Fruit fly (Drosophila melanogaster): ENCODE measurements around the gene Cht2.
A peak's percentile ranks its signal among the peaks of the same experiment; 100 is the strongest.

Gene Cht2

dm6 chr3L:1756143-1756542 is 409 bp upstream of the Cht2 start, which contains the start of gene CG8001:
Gene CG8001 (plus strand): TSS chr3L:1756159.
- TF ChIP-seq CG6808 (GFP tag; optimal IDR thresholded peaks at IDR 0.05) (no peak), Eip78C (GFP tag) (no peak), CG1621 (tag; optimal IDR thresholded peaks at IDR 0.05) (peak; percentile 68), CG10669 (GFP tag; optimal IDR thresholded peaks at IDR 0.05) (no peak), CG6276 (GFP tag; optimal IDR thresholded peaks at IDR 0.05) (no peak)

DNA sequence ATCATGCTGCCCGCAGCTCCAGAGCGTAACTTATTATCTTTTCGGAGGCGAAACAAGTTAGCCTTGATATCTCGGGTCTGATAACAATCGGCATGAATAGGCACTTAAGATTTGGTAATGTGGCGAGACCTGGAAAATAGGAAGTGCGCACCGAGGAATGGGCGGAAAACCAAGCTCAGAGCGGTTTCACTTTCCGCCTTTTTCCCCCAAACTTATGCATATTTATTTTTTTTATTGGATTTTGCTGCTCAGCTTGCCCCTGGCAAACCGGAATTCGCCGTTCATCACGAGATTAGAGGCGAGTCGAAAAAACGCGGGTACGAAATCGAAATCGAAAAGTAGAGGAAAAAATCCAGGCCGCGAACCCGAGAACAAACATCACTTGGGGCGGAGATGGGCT is 799 bp downstream of the Cht2 start:
- TF ChIP-seq Eip93F (GFP tag; optimal IDR thresholded peaks at IDR 0.05) (no peak), CG16779 (tag; optimal IDR thresholded peaks at IDR 0.05) (no peak), CG31627 (GFP tag; optimal IDR thresholded peaks at IDR 0.05) (no peak), Blimp-1 (GFP tag; optimal IDR thresholded peaks at IDR 0.05) (peak; percentile 77), cyc (GFP tag; optimal IDR thresholded peaks at IDR 0.05) (no peak), fd59A (GFP tag; optimal IDR thresholded peaks at IDR 0.05) (no peak), salr (GFP tag; optimal IDR thresholded peaks at IDR 0.05) (no peak), Gug (GFP tag; IDR thresholded peaks at IDR 0.05) (no peak)

- TF ChIP-seq dsx (GFP tag; optimal IDR thresholded peaks at IDR 0.05; ENCODE audit: poor library complexity, severe bottlenecking) (peak; percentile 91), Ets96B (tag; optimal IDR thresholded peaks at IDR 0.05) (no peak)
Observed at dm6 chr3L:1754262-1754661, 1.5 kb downstream of the Cht2 start.

- TF ChIP-seq CG16779 (tag; optimal IDR thresholded peaks at IDR 0.05) (no peak), CG32006 (GFP tag; optimal IDR thresholded peaks at IDR 0.05) (peak; percentile 5), svp (GFP tag) (peak; percentile 38), OdsH (GFP tag; optimal IDR thresholded peaks at IDR 0.05) (no peak), CG3032 (tag; optimal IDR thresholded peaks at IDR 0.05) (no peak), esn (GFP tag; optimal IDR thresholded peaks at IDR 0.05) (peak; percentile 7), fd59A (GFP tag; optimal IDR thresholded peaks at IDR 0.05) (no peak), CG10631 (GFP tag; optimal IDR thresholded peaks at IDR 0.05) (no peak), dac (GFP tag; optimal IDR thresholded peaks at IDR 0.05) (no peak), ss (GFP tag; optimal IDR thresholded peaks at IDR 0.05) (peak in 1 of 2 experiments; percentile 25), Ets21C (GFP tag; optimal IDR thresholded peaks at IDR 0.05) (no peak), Ets96B (tag; optimal IDR thresholded peaks at IDR 0.05) (no peak), net (GFP tag; optimal IDR thresholded peaks at IDR 0.05) (no peak), CG1621 (tag; optimal IDR thresholded peaks at IDR 0.05) (no peak), Met (GFP tag; optimal IDR thresholded peaks at IDR 0.05) (peak; percentile 5), Eip78C (GFP tag) (peak; percentile 57)
Observed at dm6 chr3L:1748218-1748617, 7.5 kb downstream of the Cht2 start.

- TF ChIP-seq pdm3 (GFP tag; optimal IDR thresholded peaks at IDR 0.05) (peak; percentile 100), CG9139 (GFP tag; optimal IDR thresholded peaks at IDR 0.05) (peak; percentile 99), CG15336 (GFP tag; IDR thresholded peaks at IDR 0.05) (peak; percentile 100), CG8319 (GFP tag; optimal IDR thresholded peaks at IDR 0.05) (peak; percentile 99), Eip75B (GFP tag; optimal IDR thresholded peaks at IDR 0.05) (peak; percentile 100), Sox14 (GFP tag; optimal IDR thresholded peaks at IDR 0.05) (peak; percentile 99), CG3032 (tag; optimal IDR thresholded peaks at IDR 0.05) (peak; percentile 100), vri (GFP tag; optimal IDR thresholded peaks at IDR 0.05) (peak; percentile 99), CG11902 (GFP tag; optimal IDR thresholded peaks at IDR 0.05) (peak; percentile 99), Eip78C (GFP tag) (peak; percentile 100), CG32006 (GFP tag; optimal IDR thresholded peaks at IDR 0.05) (peak; percentile 100), CG3919 (GFP tag; optimal IDR thresholded peaks at IDR 0.05) (peak; percentile 100), Sox102F (GFP tag; optimal IDR thresholded peaks at IDR 0.05) (peak; percentile 99), ss (GFP tag; optimal IDR thresholded peaks at IDR 0.05) (peak; percentile 99), CG4318 (GFP tag; optimal IDR thresholded peaks at IDR 0.05) (peak; percentile 99), spab (GFP tag; optimal IDR thresholded peaks at IDR 0.05) (peak; percentile 100), Lpt (GFP tag; optimal IDR thresholded peaks at IDR 0.05) (peak; percentile 99), fkh (GFP tag; optimal IDR thresholded peaks at IDR 0.05) (peak; percentile 91), acj6 (GFP tag; optimal IDR thresholded peaks at IDR 0.05) (peak; percentile 100), CG6808 (GFP tag; optimal IDR thresholded peaks at IDR 0.05) (peak; percentile 99), CG6163 (GFP tag; IDR thresholded peaks at IDR 0.05) (peak; percentile 100), fd59A (GFP tag; optimal IDR thresholded peaks at IDR 0.05) (peak; percentile 100)
Observed at dm6 chr3L:1746338-1747199, 9.2 kb downstream of the Cht2 start, which contains the start of gene CG13921. Gene CG13921 (plus strand): TSS chr3L:1746907.

Data from whole organism, prepupa.